Worm (Caenorhabditis elegans) whole organism, L1 larva: ENCODE data around the gene T22G5.3.
A peak's percentile ranks its signal among the peaks of the same experiment; 100 is the strongest.

Source experiments
- C16A3.4 ChIP-seq: fragments of 150-350 bp; optimal IDR thresholded peaks from 2 replicates; lab custom pipeline; 2014; ENCODE audit warnings: missing biosample characterization, missing genetic modification characterization
- F16B12.6 ChIP-seq: fragments of 150-350 bp; optimal IDR thresholded peaks from 2 replicates; lab custom pipeline; 2014; ENCODE audit warnings: missing biosample characterization, missing genetic modification characterization
- aha-1 ChIP-seq: fragments of 150-350 bp; optimal IDR thresholded peaks from 2 replicates; lab custom pipeline; 2014; ENCODE audit warnings: missing biosample characterization, missing genetic modification characterization
- alr-1 ChIP-seq: fragments of 200-800 bp; sonication (Bioruptor generic); optimal IDR thresholded peaks from 2 replicates; lab custom pipeline; 2018; ENCODE audit warnings: borderline replicate concordance, mild to moderate bottlenecking, missing genetic modification characterization, missing compliant biosample characterization
- ama-1 ChIP-seq: fragments of 150-350 bp; optimal IDR thresholded peaks from 2 replicates; lab custom pipeline; 2014
- blmp-1 ChIP-seq: fragments of 150-350 bp; optimal IDR thresholded peaks from 2 replicates; lab custom pipeline; 2014; ENCODE audit warnings: missing biosample characterization, missing genetic modification characterization
- ceh-88 ChIP-seq: fragments of 200-800 bp; sonication (Bioruptor generic); IDR thresholded peaks from 2 replicates; pipeline ENCODE4 v1.3.6; 2022; ENCODE audit warnings: missing genetic modification characterization, missing compliant biosample characterization
- ceh-90 ChIP-seq: sonication (generic microtip); optimal IDR thresholded peaks from 2 replicates; lab custom pipeline; 2016; ENCODE audit warnings: missing genetic modification characterization, missing compliant biosample characterization
- ces-1 ChIP-seq: fragments of 150-350 bp; optimal IDR thresholded peaks from 2 replicates; lab custom pipeline; 2014; ENCODE audit warnings: missing biosample characterization, missing genetic modification reagents, missing genetic modification characterization
- dsc-1 ChIP-seq: sonication (generic microtip); optimal IDR thresholded peaks from 2 replicates; lab custom pipeline; 2016; ENCODE audit warnings: mild to moderate bottlenecking, missing genetic modification characterization, missing compliant biosample characterization
- efl-1 ChIP-seq, 4 experiments: fragments of 150-350 bp; optimal IDR thresholded peaks in 3 of 4; peaks in 1 of 4; 1 replicate in 1 of 4; 2 replicates in 3 of 4; lab custom pipeline; 2014; ENCODE audit warnings: missing biosample characterization in 2 of 4, missing genetic modification characterization in 2 of 4, missing genetic modification reagents in 2 of 4
- egl-27 ChIP-seq, 2 experiments: fragments of 150-350 bp in 1 of 2; sonication (generic microtip); optimal IDR thresholded peaks; 3 replicates each; lab custom pipeline; 2017 to 2018; ENCODE audit warnings: missing biosample characterization in 2 of 2, missing genetic modification characterization in 2 of 2, missing genetic modification reagents in 2 of 2
- elt-2 ChIP-seq: sonication (generic microtip); optimal IDR thresholded peaks from 2 replicates; lab custom pipeline; 2016; ENCODE audit warnings: missing genetic modification characterization, mild to moderate bottlenecking, inconsistent platforms, missing compliant biosample characterization, missing genetic modification reagents
- ets-5 ChIP-seq: fragments of 200-800 bp; sonication (Bioruptor generic); IDR thresholded peaks from 2 replicates; pipeline ENCODE4 v1.3.6; 2022; ENCODE audit warnings: missing genetic modification characterization, missing compliant biosample characterization
- fkh-10 ChIP-seq: sonication (generic microtip); optimal IDR thresholded peaks from 2 replicates; lab custom pipeline; 2017; ENCODE audit warnings: missing biosample characterization, missing genetic modification reagents, missing genetic modification characterization
- fkh-8 ChIP-seq: sonication (generic microtip); optimal IDR thresholded peaks from 2 replicates; lab custom pipeline; 2016; ENCODE audit warnings: mild to moderate bottlenecking, missing genetic modification characterization, missing compliant biosample characterization
- fos-1 ChIP-seq: fragments of 150-350 bp; optimal IDR thresholded peaks from 2 replicates; lab custom pipeline; 2014; ENCODE audit warnings: missing biosample characterization, missing genetic modification characterization
- hlh-4 ChIP-seq: sonication (generic microtip); optimal IDR thresholded peaks from 2 replicates; lab custom pipeline; 2016; ENCODE audit warnings: mild to moderate bottlenecking, missing genetic modification characterization, missing compliant biosample characterization
- hpl-2 ChIP-seq: fragments of 150-350 bp; optimal IDR thresholded peaks from 2 replicates; lab custom pipeline; 2014; ENCODE audit warnings: missing biosample characterization, missing genetic modification reagents, missing genetic modification characterization
- irx-1 ChIP-seq: sonication (generic microtip); optimal IDR thresholded peaks from 2 replicates; lab custom pipeline; 2016; ENCODE audit warnings: missing genetic modification characterization, missing compliant biosample characterization
- isw-1 ChIP-seq: fragments of 200-800 bp; sonication (Bioruptor generic); IDR thresholded peaks from 2 replicates; pipeline ENCODE4 v1.3.6; 2022; ENCODE audit warnings: missing genetic modification characterization, missing compliant biosample characterization
- lin-13 ChIP-seq: fragments of 150-350 bp; optimal IDR thresholded peaks from 2 replicates; lab custom pipeline; 2014; ENCODE audit warnings: missing biosample characterization, missing genetic modification reagents, missing genetic modification characterization
- lin-14 ChIP-seq: fragments of 200-800 bp; sonication (Bioruptor generic); optimal IDR thresholded peaks from 2 replicates; lab custom pipeline; 2018; ENCODE audit warnings: mild to moderate bottlenecking, missing genetic modification characterization, moderate library complexity, missing compliant biosample characterization
- lin-15B ChIP-seq: fragments of 150-350 bp; sonication (generic microtip); optimal IDR thresholded peaks from 3 replicates; lab custom pipeline; 2014; ENCODE audit warnings: missing biosample characterization, missing genetic modification characterization
- lin-35 ChIP-seq, 2 experiments: fragments of 150-350 bp; optimal IDR thresholded peaks; 2 replicates each; lab custom pipeline; 2014; ENCODE audit warnings: missing biosample characterization in 2 of 2, missing genetic modification characterization in 2 of 2, missing genetic modification reagents in 2 of 2
- lin-39 ChIP-seq: fragments of 150-350 bp; optimal IDR thresholded peaks from 2 replicates; lab custom pipeline; 2014; ENCODE audit warnings: missing biosample characterization, missing genetic modification reagents, missing genetic modification characterization
- lsy-2 ChIP-seq, 2 experiments: fragments of 150-350 bp; optimal IDR thresholded peaks; 2 replicates each; lab custom pipeline; 2014; ENCODE audit warnings: missing biosample characterization in 2 of 2, missing genetic modification characterization in 2 of 2
- mab-9 ChIP-seq: fragments of 200-800 bp; sonication (Bioruptor generic); IDR thresholded peaks from 2 replicates; pipeline ENCODE4 v1.3.6; 2022; ENCODE audit warnings: missing genetic modification reagents, missing genetic modification characterization, missing compliant biosample characterization
- mdl-1 ChIP-seq, 2 experiments: fragments of 150-350 bp; optimal IDR thresholded peaks; 2 replicates each; lab custom pipeline; 2014 to 2017; ENCODE audit warnings: missing biosample characterization in 2 of 2, missing genetic modification characterization in 2 of 2, inconsistent platforms in 1 of 2
- mef-2 ChIP-seq: fragments of 150-350 bp; optimal IDR thresholded peaks from 2 replicates; lab custom pipeline; 2014; ENCODE audit warnings: missing biosample characterization, missing genetic modification characterization
- mep-1 ChIP-seq: fragments of 150-350 bp; optimal IDR thresholded peaks from 2 replicates; lab custom pipeline; 2014; ENCODE audit warnings: missing biosample characterization, missing genetic modification characterization
- nhr-12 ChIP-seq: sonication (generic microtip); optimal IDR thresholded peaks from 2 replicates; lab custom pipeline; 2017; ENCODE audit warnings: missing biosample characterization, missing genetic modification characterization
- nhr-19 ChIP-seq: fragments of 200-800 bp; sonication (Bioruptor generic); conservative IDR thresholded peaks from 2 replicates; pipeline ENCODE4 v1.3.6; 2022; ENCODE audit warnings: missing genetic modification characterization, missing compliant biosample characterization
- nhr-28 ChIP-seq: fragments of 150-350 bp; optimal IDR thresholded peaks from 2 replicates; lab custom pipeline; 2014; ENCODE audit warnings: missing biosample characterization, missing genetic modification characterization
- nhr-76 ChIP-seq: sonication (generic microtip); optimal IDR thresholded peaks from 2 replicates; lab custom pipeline; 2017; ENCODE audit warnings: missing biosample characterization, missing genetic modification characterization
- nhr-84 ChIP-seq: sonication (generic microtip); optimal IDR thresholded peaks from 2 replicates; lab custom pipeline; 2017; ENCODE audit warnings: missing biosample characterization, missing genetic modification characterization
- pqm-1 ChIP-seq: sonication (generic microtip); optimal IDR thresholded peaks from 3 replicates; lab custom pipeline; 2017; ENCODE audit warnings: missing biosample characterization, missing genetic modification characterization
- snu-23 ChIP-seq: sonication (generic microtip); optimal IDR thresholded peaks from 2 replicates; lab custom pipeline; 2016; ENCODE audit warnings: missing genetic modification characterization, missing compliant biosample characterization
- sox-4 ChIP-seq: sonication (generic microtip); optimal IDR thresholded peaks from 2 replicates; lab custom pipeline; 2016; ENCODE audit warnings: missing genetic modification characterization, missing compliant biosample characterization
- sptf-1 ChIP-seq: fragments of 150-350 bp; optimal IDR thresholded peaks from 2 replicates; lab custom pipeline; 2014; ENCODE audit warnings: missing biosample characterization, missing genetic modification characterization
- sup-37 ChIP-seq: fragments of 200-800 bp; sonication (Bioruptor generic); optimal IDR thresholded peaks from 2 replicates; lab custom pipeline; 2018; ENCODE audit warnings: mild to moderate bottlenecking, missing genetic modification characterization, missing compliant biosample characterization
- unc-30 ChIP-seq: sonication (generic microtip); optimal IDR thresholded peaks from 2 replicates; lab custom pipeline; 2017; ENCODE audit warnings: missing biosample characterization, missing genetic modification characterization
- vab-15 ChIP-seq: sonication (generic microtip); optimal IDR thresholded peaks from 2 replicates; lab custom pipeline; 2017; ENCODE audit warnings: missing genotype, mild to moderate bottlenecking, missing genetic modification characterization, missing compliant biosample characterization
- xbp-1 ChIP-seq: sonication (generic microtip); optimal IDR thresholded peaks from 2 replicates; lab custom pipeline; 2016; ENCODE audit warnings: missing genetic modification characterization, missing compliant biosample characterization
- zip-4 ChIP-seq: fragments of 200-800 bp; sonication (Bioruptor generic); optimal IDR thresholded peaks from 2 replicates; lab custom pipeline; 2018; ENCODE audit warnings: mild to moderate bottlenecking, missing genetic modification characterization, moderate library complexity, missing compliant biosample characterization
- ztf-11 ChIP-seq, 2 experiments: sonication (generic microtip); optimal IDR thresholded peaks; 2 replicates each; lab custom pipeline; 2016 to 2017; ENCODE audit warnings: missing genetic modification characterization in 2 of 2, missing biosample characterization in 1 of 2, missing compliant biosample characterization in 1 of 2
- ztf-4 ChIP-seq: fragments of 150-350 bp; optimal IDR thresholded peaks from 2 replicates; lab custom pipeline; 2014; ENCODE audit warnings: missing biosample characterization, missing genetic modification characterization

T22G5.3 gene

ce11 chrV:13908120-13908915, 27.6 kb downstream of the T22G5.3 start (continued):
- TF ChIP-seq ces-1 (GFP tag; lab: Kevin White, UChicago), result no peak
- no peak for TF ChIP-seq C16A3.4 (tag; lab: Kevin White, UChicago)
- peak; percentile 12 for TF ChIP-seq ama-1
- no peak for TF ChIP-seq hpl-2 (GFP tag; lab: Kevin White, UChicago)
- TF ChIP-seq aha-1 (tag; lab: Kevin White, UChicago), result no peak
- no peak for TF ChIP-seq mef-2
- TF ChIP-seq ztf-4 (tag; lab: Kevin White, UChicago), result no peak
- no peak for TF ChIP-seq lsy-2 (tag; optimal IDR thresholded peaks at IDR 0.05; lab: Kevin White, UChicago)
- no peak for TF ChIP-seq unc-30 (tag; lab: Kevin White, UChicago)
- TF ChIP-seq irx-1 (tag; lab: Kevin White, UChicago), result no peak

DNA sequence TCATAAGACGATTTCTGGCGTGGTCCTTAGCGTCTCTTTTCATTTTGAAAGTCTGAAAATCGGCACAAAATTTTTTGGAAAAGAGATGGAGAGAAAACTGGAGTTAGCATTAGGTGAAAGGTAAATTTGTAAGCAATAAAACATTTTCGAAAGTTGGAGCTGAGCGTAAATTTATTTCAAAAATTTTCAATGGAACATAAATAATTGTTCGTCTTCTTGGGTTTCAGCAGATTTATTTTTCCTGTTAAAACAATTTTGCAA, 28.1 kb downstream of the T22G5.3 start, which contains the start of gene C06B3.6:
Gene C06B3.6 (minus strand): TSS at position 52 of the 261 bp plus-strand sequence.
- TF ChIP-seq ceh-88 (GFP tag; lab: Robert Waterston, UW) (peak; percentile 1; the same call in 1 of the 2 replicates), ama-1 (no peak)
- TF ChIP-seq, all 84 proteins: peak for 1

ce11 chrV:13909400-13909799, 28.7 kb downstream of the T22G5.3 start, which contains the start of gene C06B3.7:
Gene C06B3.7, plus strand, starts transcription at chrV:13909686.
- TF ChIP-seq lin-14 (peak; percentile 95), hpl-2 (GFP tag; lab: Kevin White, UChicago) (no peak), efl-1 (optimal IDR thresholded peaks at IDR 0.05; lab: Kevin White, UChicago) (peak; percentile 36 to 54), efl-1 (GFP tag; optimal IDR thresholded peaks at IDR 0.05 in 1 of 2; lab: Kevin White, UChicago) (peak; percentile 26 to 87), sptf-1 (tag; lab: Kevin White, UChicago) (no peak), alr-1 (tag; lab: Kevin White, UChicago) (no peak), nhr-28 (tag; lab: Kevin White, UChicago) (no peak), fkh-10 (GFP tag; lab: Kevin White, UChicago) (no peak), ets-5 (GFP tag; lab: Robert Waterston, UW) (no peak), aha-1 (tag; lab: Kevin White, UChicago) (peak; percentile 10), ztf-11 (tag; optimal IDR thresholded peaks at IDR 0.05; lab: Kevin White, UChicago) (no peak), lsy-2 (tag; optimal IDR thresholded peaks at IDR 0.05; lab: Kevin White, UChicago) (peak; percentile 74 to 85), mdl-1 (tag; optimal IDR thresholded peaks at IDR 0.05; lab: Kevin White, UChicago) (peak in 1 of 2 experiments; percentile 94), mab-9 (no peak), ceh-88 (GFP tag; lab: Robert Waterston, UW) (peak; percentile 33; the same call in 1 of the 2 replicates), zip-4 (peak; percentile 98), ces-1 (GFP tag; lab: Kevin White, UChicago) (no peak), nhr-84 (tag; lab: Kevin White, UChicago) (no peak), blmp-1 (peak; percentile 89), F16B12.6 (tag; lab: Kevin White, UChicago) (no peak), vab-15 (tag; lab: Kevin White, UChicago) (peak; percentile 100), dsc-1 (tag; lab: Kevin White, UChicago) (peak; percentile 84), lin-35 (GFP tag; optimal IDR thresholded peaks at IDR 0.05; lab: Kevin White, UChicago) (peak; percentile 64 to 90), nhr-76 (tag; lab: Kevin White, UChicago) (no peak), egl-27 (tag; optimal IDR thresholded peaks at IDR 0.05; lab: Kevin White, UChicago) (no peak), ceh-90 (tag; lab: Kevin White, UChicago) (peak; percentile 26), unc-30 (tag; lab: Kevin White, UChicago) (no peak), lin-39 (tag; lab: Kevin White, UChicago) (peak; percentile 34), C16A3.4 (tag; lab: Kevin White, UChicago) (peak; percentile 90), irx-1 (tag; lab: Kevin White, UChicago) (peak; percentile 63), nhr-12 (tag; lab: Kevin White, UChicago) (no peak), sup-37 (GFP tag; lab: Kevin White, UChicago) (no peak), lin-13 (GFP tag; lab: Kevin White, UChicago) (peak; percentile 78), mep-1 (tag; lab: Kevin White, UChicago) (peak; percentile 88), isw-1 (GFP tag; lab: Robert Waterston, UW) (peak; percentile 16; the same call in 1 of the 2 replicates), fkh-8 (tag; lab: Kevin White, UChicago) (peak; percentile 90), snu-23 (GFP tag; lab: Kevin White, UChicago) (peak; percentile 90), nhr-19 (peak; percentile 96), elt-2 (tag; lab: Kevin White, UChicago) (peak; percentile 85), lin-15B (tag; lab: Kevin White, UChicago) (no peak), pqm-1 (tag; lab: Kevin White, UChicago) (peak; percentile 46), xbp-1 (tag; lab: Kevin White, UChicago) (peak; percentile 89), sox-4 (tag; lab: Kevin White, UChicago) (peak; percentile 61), fos-1 (tag; lab: Kevin White, UChicago) (peak; percentile 62), hlh-4 (no peak)
